Worm (Caenorhabditis elegans) whole organism, midembryonic: ENCODE data around the gene lec-8.

Source experiments
- T22C8.4 ChIP-seq: fragments of 200-800 bp; sonication (Bioruptor generic); IDR thresholded peaks from 2 replicates; pipeline ENCODE4 v1.3.6; 2022; ENCODE audit warnings: missing genetic modification characterization, missing compliant biosample characterization
- cog-1 ChIP-seq: sonication (generic microtip); optimal IDR thresholded peaks from 2 replicates; lab custom pipeline; 2016; ENCODE audit warnings: missing genetic modification characterization, missing compliant biosample characterization
- flt-1 ChIP-seq: fragments of 200-800 bp; sonication (Bioruptor generic); IDR thresholded peaks from 2 replicates; pipeline ENCODE4 v1.3.6; 2022; ENCODE audit warnings: missing genetic modification characterization, missing compliant biosample characterization
- klf-2 ChIP-seq: fragments of 200-800 bp; sonication (Bioruptor generic); conservative IDR thresholded peaks from 2 replicates; pipeline ENCODE4 v1.3.6; 2022; ENCODE audit warnings: missing genetic modification reagents, missing genetic modification characterization, missing compliant biosample characterization
- med-1 ChIP-seq: sonication (generic microtip); optimal IDR thresholded peaks from 2 replicates; lab custom pipeline; 2017; ENCODE audit warnings: missing genetic modification characterization, mild to moderate bottlenecking, missing compliant biosample characterization, antibody characterized with exemption, missing genetic modification reagents; ENCODE audit not compliant: insufficient read depth
- ref-1 ChIP-seq: fragments of 200-800 bp; sonication (Bioruptor generic); conservative IDR thresholded peaks from 2 replicates; pipeline ENCODE4 v1.3.6; 2022; ENCODE audit warnings: missing genetic modification reagents, missing genetic modification characterization, missing compliant biosample characterization
- tab-1 ChIP-seq: fragments of 200-800 bp; sonication (Bioruptor generic); IDR thresholded peaks from 2 replicates; pipeline ENCODE4 v1.3.6; 2022; ENCODE audit warnings: missing genetic modification characterization, missing compliant biosample characterization
- ztf-23 ChIP-seq: fragments of 200-800 bp; sonication (Bioruptor generic); IDR thresholded peaks from 2 replicates; pipeline ENCODE4 v1.3.6; 2022; ENCODE audit warnings: missing genetic modification reagents, missing genetic modification characterization, missing compliant biosample characterization
- ztf-29 ChIP-seq: fragments of 200-800 bp; sonication (Bioruptor generic); IDR thresholded peaks from 2 replicates; pipeline ENCODE4 v1.3.6; 2022; ENCODE audit warnings: missing genetic modification reagents, missing genetic modification characterization, missing compliant biosample characterization

Gene lec-8

ce11 chrX:9883837-9884324 lies 33.5 kb downstream of the lec-8 start, which contains the start of gene mrp-4:
Gene mrp-4 (plus strand): TSS chrX:9884274.
- TF ChIP-seq cog-1 (tag; lab: Kevin White, UChicago), result no peak
- no peak for TF ChIP-seq T22C8.4 (GFP tag; lab: Robert Waterston, UW)
- TF ChIP-seq flt-1, result no peak
- TF ChIP-seq klf-2 (GFP tag; lab: Robert Waterston, UW), result no peak
- TF ChIP-seq ref-1 (GFP tag; lab: Robert Waterston, UW), result no peak
- no peak for TF ChIP-seq ztf-29
- TF ChIP-seq med-1, result no peak
- TF ChIP-seq tab-1 (GFP tag; lab: Robert Waterston, UW), result no peak
- no peak for TF ChIP-seq ztf-23 (GFP tag; lab: Robert Waterston, UW)

- TF ChIP-seq ref-1 (GFP tag; lab: Robert Waterston, UW) (no peak), T22C8.4 (GFP tag; lab: Robert Waterston, UW) (no peak), klf-2 (GFP tag; lab: Robert Waterston, UW) (no peak), flt-1 (no peak), med-1 (no peak), ztf-29 (no peak)
Observed at ce11 chrX:9892323-9892722, 42.0 kb downstream of the lec-8 start, which contains the start of gene F21G4.1. Gene F21G4.1 (minus strand): TSS chrX:9892328.

- TF ChIP-seq ztf-23 (GFP tag; lab: Robert Waterston, UW) (no peak), ztf-29 (no peak), med-1 (no peak), tab-1 (GFP tag; lab: Robert Waterston, UW) (no peak), T22C8.4 (GFP tag; lab: Robert Waterston, UW) (no peak), ref-1 (GFP tag; lab: Robert Waterston, UW) (no peak), cog-1 (tag; lab: Kevin White, UChicago) (no peak), flt-1 (no peak), klf-2 (GFP tag; lab: Robert Waterston, UW) (no peak)
Observed at ce11 chrX:9893069-9893468, 42.7 kb downstream of the lec-8 start.

- TF ChIP-seq med-1 (no peak), T22C8.4 (GFP tag; lab: Robert Waterston, UW) (no peak), tab-1 (GFP tag; lab: Robert Waterston, UW) (no peak), ztf-23 (GFP tag; lab: Robert Waterston, UW) (no peak), flt-1 (no peak), cog-1 (tag; lab: Kevin White, UChicago) (no peak), klf-2 (GFP tag; lab: Robert Waterston, UW) (no peak), ztf-29 (no peak), ref-1 (GFP tag; lab: Robert Waterston, UW) (no peak)
Observed at ce11 chrX:9894844-9895243, 44.5 kb downstream of the lec-8 start, which contains the start of gene F21G4.3. Gene F21G4.3 (plus strand): TSS chrX:9895144.

DNA sequence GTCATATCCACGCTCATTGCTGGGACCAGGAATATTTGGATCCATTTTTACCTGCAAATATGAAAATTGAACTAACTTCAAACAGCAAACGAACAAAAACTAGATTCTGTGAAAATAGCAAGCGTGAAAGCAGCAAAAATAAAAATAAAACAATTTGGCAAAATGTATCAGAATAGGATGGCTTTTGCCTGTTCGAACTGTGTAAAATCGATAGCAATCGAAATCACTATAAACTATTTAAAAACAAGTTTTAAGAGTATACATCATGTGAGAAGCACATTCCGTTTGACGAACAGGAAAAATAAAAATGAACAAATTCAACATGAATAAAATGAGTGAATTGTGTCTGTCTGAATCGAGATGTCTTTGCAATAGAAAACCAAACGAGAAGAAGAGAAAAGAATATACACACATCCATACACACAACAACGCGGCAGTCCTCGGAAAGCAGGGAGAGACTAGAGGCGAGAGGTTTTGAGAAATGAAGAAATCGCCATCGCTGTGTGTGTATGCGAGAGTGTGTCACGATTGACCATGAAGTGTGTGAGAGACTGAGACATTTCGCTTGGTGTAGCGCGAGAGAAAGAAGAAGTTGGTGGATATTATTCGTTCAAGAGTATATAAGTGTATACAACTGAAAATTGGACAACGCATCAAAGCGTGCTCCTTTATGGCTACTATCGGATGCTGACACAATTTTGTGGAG lies 49.2 kb downstream of the lec-8 start, which contains the start of gene phf-34:
Gene phf-34 (minus strand): TSS at position 51 of the 706 bp plus-strand sequence.
- TF ChIP-seq med-1, result no peak
- peak; percentile 71 for TF ChIP-seq cog-1 (tag; lab: Kevin White, UChicago)
